Fruit fly (Drosophila melanogaster): ENCODE data around the gene Sfp26Ad.

The Sfp26Ad gene

DNA sequence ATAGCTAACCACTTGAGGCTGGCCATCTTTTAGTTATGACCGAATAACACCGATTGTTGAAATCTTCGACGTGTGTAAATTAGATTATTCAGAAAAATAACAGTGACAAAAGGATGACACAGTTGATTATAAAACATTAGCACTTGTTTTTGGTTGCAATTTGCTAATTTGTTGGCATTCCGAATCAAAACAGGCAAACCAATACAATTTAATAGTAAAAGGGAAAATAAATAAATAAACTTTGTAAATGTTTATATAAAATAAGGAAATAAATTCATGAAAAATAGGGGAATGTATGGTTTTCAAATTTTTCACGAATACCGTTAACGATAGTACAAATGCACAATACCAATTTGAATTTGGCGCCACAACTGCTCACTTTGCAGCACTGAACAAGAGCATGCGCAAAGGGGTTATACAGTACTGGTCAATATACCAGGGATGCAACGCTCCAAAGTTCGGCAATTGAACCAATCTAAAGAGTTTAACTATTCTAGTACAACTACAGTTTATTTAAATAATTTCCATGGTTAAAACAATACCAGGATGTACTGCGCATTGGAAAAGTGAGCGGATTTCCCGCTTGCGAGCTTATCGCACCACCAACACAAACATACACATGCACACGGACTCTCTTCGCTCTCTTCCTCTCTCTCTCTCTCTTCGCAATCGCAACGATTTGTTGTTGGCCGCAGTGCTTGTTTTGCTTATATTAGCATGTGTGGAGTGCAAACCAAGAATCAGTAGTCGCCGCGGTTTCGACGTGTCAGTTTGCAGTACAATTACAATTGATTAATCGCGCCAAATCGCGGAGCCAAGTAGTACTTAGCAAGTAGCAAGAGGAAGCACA, at the start of gene Sfp26Ad, which contains the start of gene Gpdh1:
TSS of gene Sfp26Ad (minus strand) at position 76 of the 850 bp plus-strand sequence.
TSS of gene Gpdh1 (plus strand) at position 415 of the 850 bp plus-strand sequence.
- peak; percentile 77 for TF ChIP-seq noc (tag; optimal IDR thresholded peaks at IDR 0.05)

DNA sequence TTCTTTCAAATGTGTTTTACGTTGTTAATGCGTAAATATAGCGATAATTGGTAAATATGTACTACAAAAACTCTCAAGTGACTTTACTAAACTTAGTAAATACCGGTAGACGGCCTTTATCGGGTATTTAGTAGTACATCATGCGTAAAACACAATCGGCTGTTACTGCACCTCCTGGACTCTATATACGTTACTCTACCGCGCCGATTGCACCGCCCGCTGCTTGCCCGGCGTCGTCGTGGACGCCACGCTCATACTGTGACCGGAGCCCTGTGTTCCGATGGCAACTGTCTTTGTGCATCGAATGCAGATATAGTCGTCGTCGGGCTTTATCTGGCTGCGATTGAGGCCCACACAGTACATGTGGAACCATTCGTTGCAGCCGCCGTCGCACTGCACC, 47.3 kb upstream of the Sfp26Ad start:
- TF ChIP-seq noc (tag; optimal IDR thresholded peaks at IDR 0.05): no peak

DNA sequence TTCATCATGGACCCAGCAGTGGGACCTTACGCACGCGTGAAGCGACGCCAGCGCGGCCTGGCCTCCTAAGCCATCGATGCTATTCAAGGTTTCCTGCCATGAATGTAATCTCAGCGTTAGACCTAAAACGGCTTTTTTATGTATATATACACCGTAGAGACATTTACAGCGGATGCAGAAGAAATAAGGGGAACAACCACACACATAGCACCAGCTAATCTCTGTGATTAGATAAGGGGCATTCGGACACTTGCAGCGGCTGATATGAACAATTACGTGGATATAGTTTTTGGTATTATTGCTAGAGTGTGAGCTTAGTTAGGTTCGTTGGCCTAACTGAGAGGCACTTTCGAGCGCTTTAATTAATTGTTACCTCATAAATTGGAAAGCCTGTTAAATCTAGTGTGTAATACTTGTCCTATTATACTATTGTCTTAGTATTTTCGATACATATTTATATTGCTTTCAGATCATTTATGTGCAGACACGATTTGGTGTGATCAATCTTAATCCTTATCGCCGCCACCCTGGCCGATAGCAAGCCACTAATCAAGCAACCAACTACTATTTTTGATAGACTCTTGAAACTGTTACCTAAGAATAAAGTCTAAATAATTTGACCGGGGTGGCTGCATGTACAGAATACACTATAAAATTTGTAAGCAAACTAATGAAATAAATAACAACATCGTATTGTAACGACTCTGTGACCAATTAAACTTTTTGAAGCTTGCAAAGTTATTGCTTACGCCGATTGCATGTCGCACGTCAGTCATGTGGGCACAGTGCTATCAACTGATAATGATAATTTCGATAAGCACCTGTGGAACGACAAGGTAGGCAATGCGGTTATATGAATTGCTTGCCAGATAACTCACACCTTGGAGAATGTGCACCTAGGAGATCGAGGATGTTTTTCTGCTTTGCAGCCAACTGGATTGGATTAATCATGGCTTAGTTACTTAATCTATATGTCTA, 45.3 kb upstream of the Sfp26Ad start:
- no peak for TF ChIP-seq noc (tag; optimal IDR thresholded peaks at IDR 0.05)

DNA sequence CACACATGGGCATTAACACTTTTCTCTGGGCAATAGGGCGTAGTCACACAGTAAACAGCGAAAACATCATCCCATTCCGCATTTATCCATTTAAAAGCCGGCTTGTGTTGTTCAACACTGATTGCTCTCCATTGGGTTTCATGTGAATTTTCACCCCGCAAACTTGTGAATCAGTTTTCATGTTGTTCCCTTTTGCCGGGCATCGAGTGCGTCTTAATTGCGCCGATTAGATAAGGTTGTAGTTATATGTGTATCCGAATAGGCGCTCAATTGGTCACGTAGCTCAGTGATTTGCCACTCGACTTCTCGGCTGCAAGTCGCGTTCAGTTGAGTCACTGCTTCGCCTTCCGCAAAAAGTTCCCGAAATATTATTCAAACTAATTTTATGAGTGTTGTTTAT, 43.8 kb upstream of the Sfp26Ad start:
- no peak for TF ChIP-seq noc (tag; optimal IDR thresholded peaks at IDR 0.05)

DNA sequence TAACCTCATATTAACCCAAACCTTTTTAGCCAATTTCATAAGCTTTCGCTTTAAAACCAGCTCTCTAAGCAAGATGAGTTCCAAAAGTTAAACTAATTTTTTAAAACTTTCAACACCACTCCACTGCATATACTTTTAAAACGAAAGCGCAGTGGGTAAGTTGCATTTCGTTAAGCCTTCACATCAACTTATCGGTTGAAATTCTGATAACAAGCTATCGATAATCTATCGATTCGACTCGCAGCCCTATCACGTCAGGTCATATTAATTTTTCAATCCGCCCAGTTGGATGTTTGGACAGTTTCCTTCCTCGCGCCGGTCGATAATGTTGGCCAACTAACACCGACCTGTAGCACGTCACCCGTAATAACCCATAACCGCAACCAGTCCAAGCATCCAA, 43.0 kb upstream of the Sfp26Ad start, which contains the start of gene ifc:
TSS of gene ifc (plus strand) at position 255 of the 400 bp plus-strand sequence.
- TF ChIP-seq noc (tag; optimal IDR thresholded peaks at IDR 0.05): no peak

DNA sequence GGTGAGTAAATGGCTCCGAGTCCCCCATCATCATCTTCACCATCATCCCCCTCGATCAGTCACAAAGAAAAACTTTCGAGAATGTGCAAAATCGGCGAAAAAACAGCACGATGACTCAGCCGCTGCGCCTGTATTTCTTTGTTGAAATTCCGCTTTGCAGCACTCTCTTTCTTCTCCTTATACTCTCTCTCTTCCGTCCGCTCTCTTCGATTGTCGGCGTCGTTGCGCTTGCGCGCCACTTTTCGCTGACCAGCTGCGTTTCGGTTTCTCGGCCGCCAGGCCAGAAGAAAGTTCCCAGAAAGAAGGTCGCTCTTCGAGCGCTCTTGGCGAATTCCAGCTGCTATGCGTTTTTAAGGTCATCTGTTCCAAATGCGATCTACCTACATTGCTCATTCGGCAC, 40.1 kb upstream of the Sfp26Ad start:
- no peak for TF ChIP-seq noc (tag; optimal IDR thresholded peaks at IDR 0.05)

DNA sequence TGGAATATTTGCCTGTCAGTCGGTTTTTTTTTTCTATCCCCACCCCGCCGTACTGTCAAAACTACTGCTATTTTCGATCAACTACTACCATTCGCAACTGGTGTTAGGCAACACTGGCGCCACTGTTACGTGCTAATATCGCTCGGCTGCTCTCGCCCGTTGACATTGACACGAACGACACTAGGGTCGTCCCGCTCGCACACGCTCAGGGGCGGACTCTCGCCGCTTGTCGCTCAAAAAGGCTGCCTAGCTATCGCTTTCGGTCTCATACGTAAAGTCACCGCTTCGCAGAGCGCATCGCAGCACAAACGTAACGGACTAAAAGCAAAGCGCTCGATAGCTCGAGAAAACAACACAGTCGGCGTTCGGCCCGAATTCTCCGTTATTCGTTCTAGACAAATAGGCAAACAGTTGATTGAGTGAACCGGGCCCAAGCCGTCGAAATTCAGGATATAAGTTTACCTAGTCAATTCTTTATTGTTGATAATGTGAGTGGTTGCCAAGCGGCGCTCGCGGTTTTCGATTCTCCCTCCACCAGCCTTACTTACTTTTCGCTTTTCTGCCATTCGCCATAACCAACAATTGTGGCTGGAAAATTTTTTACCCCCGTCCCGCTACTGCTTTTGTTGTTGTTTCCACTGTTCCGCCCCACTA, 39.4 kb upstream of the Sfp26Ad start:
- peak; percentile 19 for TF ChIP-seq noc (tag; optimal IDR thresholded peaks at IDR 0.05)

DNA sequence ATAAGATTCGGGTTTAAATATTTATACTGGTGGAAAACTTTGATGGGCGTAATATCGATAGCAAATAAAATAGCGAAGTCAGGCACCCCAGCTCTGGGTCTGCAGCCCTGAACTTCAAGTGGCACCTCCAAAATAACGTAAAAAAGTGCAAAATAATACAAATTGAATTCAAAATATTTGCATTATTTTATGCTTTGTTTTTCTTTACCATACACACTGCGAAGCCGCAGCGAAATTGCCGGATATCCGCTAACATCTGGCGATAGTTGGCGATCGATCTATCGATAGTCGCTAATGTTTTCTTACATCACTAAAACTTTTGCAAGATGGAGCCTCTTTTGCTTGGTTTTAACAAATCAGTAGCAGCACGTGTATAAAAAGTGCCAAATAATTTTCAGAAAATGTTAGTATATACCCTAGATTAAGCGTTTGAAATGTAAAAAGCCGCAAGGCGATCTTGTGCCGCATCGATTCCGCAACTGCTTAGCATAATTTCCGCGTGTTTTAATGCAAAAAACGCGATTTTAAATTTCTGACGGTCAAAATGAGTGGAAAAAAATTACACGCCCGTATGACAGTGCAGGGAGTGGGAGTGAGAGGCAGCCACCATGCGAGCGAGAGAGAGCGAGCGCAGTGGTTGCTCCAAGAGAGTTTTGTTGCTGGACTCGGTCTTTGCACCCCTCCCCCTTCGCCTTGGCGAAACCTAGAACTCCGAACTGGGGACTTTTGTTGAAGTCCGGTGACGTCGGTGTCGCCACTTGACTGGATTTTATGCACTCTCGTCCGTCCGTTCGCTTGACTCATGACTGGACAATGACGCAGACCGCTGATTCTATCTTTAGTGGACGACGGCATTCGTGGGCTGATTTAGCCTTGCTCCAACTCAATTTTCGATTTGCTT, 38.6 kb upstream of the Sfp26Ad start, which contains the start of gene eIF4A:
TSS of gene eIF4A (plus strand) at position 332 of the 901 bp plus-strand sequence.
- TF ChIP-seq noc (tag; optimal IDR thresholded peaks at IDR 0.05): no peak

DNA sequence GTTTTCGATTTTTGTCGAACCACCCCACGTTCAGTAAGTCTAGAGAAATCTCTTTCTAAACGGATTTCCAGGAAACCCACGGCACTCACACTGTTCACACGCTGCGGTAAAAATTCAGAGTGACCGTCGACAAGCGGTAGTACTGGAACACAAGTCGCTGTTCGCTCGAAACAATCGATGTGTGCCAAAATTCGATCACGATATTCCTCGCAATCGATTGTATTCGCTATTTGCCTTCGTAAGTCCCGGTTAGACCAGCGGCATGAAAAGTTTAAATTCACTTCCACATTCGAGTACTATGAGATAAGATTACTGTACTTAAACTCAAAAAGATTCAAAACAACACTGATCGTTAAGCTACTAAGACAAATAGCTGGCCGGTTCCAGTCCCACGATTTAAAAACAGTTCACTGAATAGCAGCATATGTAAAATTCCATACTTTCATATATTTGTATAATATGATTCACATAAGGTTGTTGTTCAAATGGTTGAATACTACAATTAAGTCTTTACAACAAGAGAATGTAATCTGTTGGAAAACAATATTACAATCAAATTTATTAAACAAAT, 37.8 kb upstream of the Sfp26Ad start, which contains the start of gene chic:
TSS of gene chic (minus strand) at position 157 of the 571 bp plus-strand sequence.
- TF ChIP-seq noc (tag; optimal IDR thresholded peaks at IDR 0.05): peak; percentile 33

DNA sequence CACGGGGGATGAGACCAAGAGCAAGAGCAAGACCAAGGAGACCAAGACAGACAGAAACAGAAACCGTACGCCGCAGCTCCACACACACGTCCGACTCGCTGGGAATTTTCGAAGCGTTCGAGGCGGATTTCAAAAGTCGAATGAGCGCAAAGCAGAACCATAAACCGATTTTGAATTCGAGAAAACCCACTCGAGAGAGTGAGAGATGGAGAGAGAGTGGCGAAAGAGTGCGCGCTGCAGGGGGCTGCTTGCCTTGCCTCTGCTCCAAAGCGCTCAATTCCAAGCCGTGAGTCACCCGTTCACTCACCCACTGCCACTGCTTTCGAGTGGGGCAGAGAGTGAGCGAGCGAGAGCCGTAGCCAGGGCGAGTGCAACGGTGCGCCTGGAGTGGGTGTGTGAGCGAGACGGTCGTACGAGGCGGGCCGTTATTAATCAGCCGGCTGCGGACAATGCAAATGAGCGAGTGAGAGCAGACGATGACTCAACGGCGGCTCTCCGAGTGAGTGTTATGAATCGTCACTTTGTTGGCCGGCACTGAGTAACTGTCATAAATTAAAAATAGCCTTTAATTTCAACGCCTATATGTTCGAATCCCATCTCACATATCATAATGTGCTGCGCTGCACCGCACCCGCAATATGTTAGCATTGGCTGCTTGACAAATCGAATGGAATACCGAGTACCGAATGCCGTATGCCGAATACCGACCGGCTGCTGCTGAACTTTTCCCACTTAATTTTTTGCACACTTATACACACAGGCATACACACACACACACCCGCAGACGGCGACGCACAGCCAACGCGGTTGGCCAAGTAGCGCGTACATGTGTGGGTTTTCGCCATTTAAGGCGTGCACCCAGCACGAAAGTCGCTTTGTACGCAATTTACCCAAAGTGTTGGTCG, 37.1 kb upstream of the Sfp26Ad start:
- peak; percentile 47 for TF ChIP-seq noc (tag; optimal IDR thresholded peaks at IDR 0.05)

DNA sequence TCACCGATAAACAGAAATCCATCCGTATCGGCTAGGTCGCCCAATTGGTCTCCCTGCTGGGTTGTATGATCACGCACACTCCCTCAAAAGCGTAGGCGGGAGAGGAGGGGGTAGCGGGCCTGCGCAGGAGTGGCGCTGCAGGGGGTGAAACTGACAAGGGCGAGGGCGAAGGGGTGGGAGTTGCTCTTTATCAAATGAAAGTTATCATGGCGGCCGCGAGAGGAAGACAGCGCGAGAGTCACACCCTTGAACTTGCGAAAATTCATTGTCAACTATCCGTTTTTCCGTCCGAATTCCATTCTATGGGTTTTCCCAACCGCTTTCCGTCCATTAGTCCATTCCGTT, 35.9 kb upstream of the Sfp26Ad start:
- TF ChIP-seq noc (tag; optimal IDR thresholded peaks at IDR 0.05): no peak

DNA sequence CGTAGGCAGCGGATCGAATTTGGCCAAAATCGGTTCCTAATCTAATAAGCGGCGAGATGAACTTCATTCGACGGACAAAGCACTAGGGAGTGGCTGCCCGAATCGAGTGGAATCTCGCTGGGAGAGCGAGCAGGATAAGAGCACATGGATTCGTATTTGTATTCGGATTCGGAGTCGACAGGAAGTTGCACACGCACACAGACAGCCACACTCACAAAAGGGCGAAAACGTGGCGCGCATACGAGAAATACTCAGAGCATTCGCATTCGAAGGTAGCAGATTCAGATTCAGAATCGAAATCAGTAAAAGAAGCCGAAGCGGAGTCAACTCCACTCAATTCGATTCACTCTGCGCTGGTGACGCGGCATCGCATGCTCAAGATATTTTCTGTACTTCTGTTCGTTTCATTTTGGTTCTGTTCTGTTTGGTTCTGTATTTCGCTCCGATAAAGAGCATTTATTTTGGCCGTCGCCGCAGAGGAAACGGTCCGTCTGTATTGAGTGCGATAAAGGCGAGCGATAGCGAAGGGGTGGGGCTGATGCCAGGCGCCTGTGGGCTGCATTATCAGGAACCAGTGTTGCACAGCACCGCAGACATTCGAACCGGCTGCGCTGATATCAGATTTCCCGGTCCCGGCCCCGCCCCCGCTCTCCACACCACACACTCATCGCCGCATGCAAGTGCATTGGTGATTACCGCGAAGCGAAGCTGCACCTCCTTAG, 35.4 kb upstream of the Sfp26Ad start:
- no peak for TF ChIP-seq noc (tag; optimal IDR thresholded peaks at IDR 0.05)

DNA sequence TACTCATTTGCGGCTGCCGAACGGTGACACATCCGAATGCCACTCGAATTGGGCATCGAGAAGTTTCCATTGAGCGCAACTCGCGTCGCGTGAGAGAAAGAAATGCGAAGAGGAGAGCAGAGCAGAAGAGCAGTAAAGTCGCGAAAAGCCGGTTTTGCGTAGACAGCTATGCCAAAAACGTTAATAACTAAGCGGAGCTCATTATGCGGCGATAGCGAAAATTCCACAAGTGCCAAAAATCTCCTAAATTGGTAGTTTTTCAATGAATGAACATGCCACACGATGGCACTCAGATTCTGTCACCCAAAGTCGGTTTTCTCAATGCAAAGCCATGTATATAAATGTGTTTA, 34.6 kb upstream of the Sfp26Ad start:
- TF ChIP-seq noc (tag; optimal IDR thresholded peaks at IDR 0.05): no peak

Measured in whole organism, larva.